Worm (Caenorhabditis elegans) whole organism, L3 larva: Measurements from ENCODE around the gene nhr-15.

Experiments
- ceh-82 ChIP-seq: fragments of 150-350 bp; optimal IDR thresholded peaks from 2 replicates; lab custom pipeline; 2014; ENCODE audit warnings: missing biosample characterization, missing genetic modification characterization
- daf-12 ChIP-seq: fragments of 150-350 bp; optimal IDR thresholded peaks from 2 replicates; lab custom pipeline; 2014; ENCODE audit warnings: missing biosample characterization, missing genetic modification reagents, missing genetic modification characterization
- elt-2 ChIP-seq: sonication (generic microtip); optimal IDR thresholded peaks from 2 replicates; lab custom pipeline; 2016; ENCODE audit warnings: missing genetic modification reagents, mild to moderate bottlenecking, missing genetic modification characterization, missing compliant biosample characterization
- nfya-1 ChIP-seq: sonication (generic microtip); optimal IDR thresholded peaks from 2 replicates; lab custom pipeline; 2017; ENCODE audit warnings: missing genetic modification characterization, mild to moderate bottlenecking, missing compliant biosample characterization, antibody characterized with exemption, moderate library complexity; ENCODE audit not compliant: insufficient read depth
- nhr-237 ChIP-seq: fragments of 150-350 bp; optimal IDR thresholded peaks from 2 replicates; lab custom pipeline; 2014; ENCODE audit warnings: missing biosample characterization, missing genetic modification characterization
- nhr-28 ChIP-seq: fragments of 150-350 bp; optimal IDR thresholded peaks from 2 replicates; lab custom pipeline; 2014; ENCODE audit warnings: missing biosample characterization, missing genetic modification characterization
- pha-4 ChIP-seq: fragments of 150-350 bp; optimal IDR thresholded peaks from 2 replicates; lab custom pipeline; 2014; ENCODE audit warnings: missing biosample characterization, missing genetic modification reagents, missing genetic modification characterization
- skn-1 ChIP-seq: fragments of 150-350 bp; optimal IDR thresholded peaks from 2 replicates; lab custom pipeline; 2014; ENCODE audit warnings: missing biosample characterization, missing genetic modification characterization
- snpc-4 ChIP-seq: fragments of 150-350 bp; optimal IDR thresholded peaks from 2 replicates; lab custom pipeline; 2014; ENCODE audit warnings: missing biosample characterization, missing genetic modification characterization
- tbx-2 ChIP-seq: sonication (generic microtip); optimal IDR thresholded peaks from 2 replicates; lab custom pipeline; 2016; ENCODE audit warnings: mild to moderate bottlenecking, missing genetic modification characterization, missing compliant biosample characterization
- unc-62 ChIP-seq: fragments of 150-350 bp; sonication (generic microtip); optimal IDR thresholded peaks from 4 replicates; lab custom pipeline; 2014; ENCODE audit warnings: missing biosample characterization, missing genetic modification reagents, missing genetic modification characterization
- zag-1 ChIP-seq: fragments of 150-350 bp; optimal IDR thresholded peaks from 2 replicates; lab custom pipeline; 2014; ENCODE audit warnings: missing biosample characterization, missing genetic modification characterization

DNA sequence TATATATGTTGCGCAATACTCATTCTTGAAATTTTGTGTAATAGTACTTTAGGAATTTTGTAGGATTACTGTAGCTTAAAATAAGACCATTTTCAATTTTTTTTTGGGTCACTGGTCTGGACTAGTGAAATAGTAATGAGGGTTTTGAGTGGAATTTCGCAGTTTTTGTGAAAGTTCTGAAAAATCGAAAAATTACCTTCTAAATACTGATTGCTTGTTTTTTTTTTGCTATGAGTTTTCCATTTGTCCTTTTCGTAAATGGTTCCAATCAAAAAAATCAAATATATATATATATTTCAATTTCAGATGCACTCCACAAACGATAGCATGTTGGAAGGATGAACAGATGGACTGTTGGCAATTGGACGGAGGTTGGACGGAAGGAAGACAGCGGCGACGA, at the start of gene nhr-15:
- TF ChIP-seq skn-1 (tag; lab: Kevin White, UChicago), result no peak
- TF ChIP-seq snpc-4 (tag; lab: Kevin White, UChicago), result no peak
- TF ChIP-seq ceh-82, result no peak
- TF ChIP-seq tbx-2 (tag; lab: Kevin White, UChicago), result no peak
- no peak for TF ChIP-seq nhr-28 (tag; lab: Kevin White, UChicago)
- no peak for TF ChIP-seq pha-4 (tag; lab: Kevin White, UChicago)
- TF ChIP-seq daf-12 (tag; lab: Kevin White, UChicago), result no peak
- no peak for TF ChIP-seq nhr-237
- TF ChIP-seq nfya-1 (tag; lab: Kevin White, UChicago), result no peak
- TF ChIP-seq unc-62 (GFP tag; lab: Kevin White, UChicago), result no peak
- TF ChIP-seq zag-1 (tag; lab: Kevin White, UChicago), result no peak
- TF ChIP-seq elt-2 (tag; lab: Kevin White, UChicago), result no peak
